Worm (Caenorhabditis elegans): ENCODE results near the gene Y17D7B.4.

DNA sequence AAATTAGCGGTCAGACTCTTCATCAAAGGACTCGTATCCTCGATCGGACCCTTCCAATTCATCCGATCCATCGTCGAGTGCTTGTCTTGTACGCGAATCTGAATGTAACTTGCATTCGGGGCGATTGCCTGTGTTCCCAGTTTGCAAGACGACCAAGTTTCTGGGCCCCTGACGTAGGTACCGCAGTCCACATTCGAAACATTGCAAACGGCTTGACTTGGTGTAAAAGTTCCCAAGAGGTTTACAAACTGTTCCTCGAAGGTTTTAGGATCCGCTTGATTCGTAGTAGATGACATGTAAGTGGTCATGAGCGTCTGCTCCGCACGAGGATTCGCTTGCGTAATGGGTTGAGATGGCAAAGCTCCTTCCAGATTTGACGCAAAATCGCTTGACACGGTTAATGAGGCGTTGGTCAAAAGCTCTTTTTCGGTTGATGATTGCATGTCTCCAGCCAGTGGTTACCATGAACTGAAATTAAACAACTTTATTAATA is at the start of gene Y17D7B.4:
- TF ChIP-seq ceh-36 (tag; optimal IDR thresholded peaks at IDR 0.05) = no peak
- TF ChIP-seq ama-1 (optimal IDR thresholded peaks at IDR 0.05) = no peak
- TF ChIP-seq ceh-13 (GFP tag; optimal IDR thresholded peaks at IDR 0.05) = no peak
- no peak for TF ChIP-seq flt-1 (GFP tag; IDR thresholded peaks at IDR 0.05)
- no peak for TF ChIP-seq tbx-11 (GFP tag; IDR thresholded peaks at IDR 0.05)
- TF ChIP-seq hmg-4 (GFP tag; optimal IDR thresholded peaks at IDR 0.05) = no peak
- no peak for TF ChIP-seq F13C5.2 (tag; optimal IDR thresholded peaks at IDR 0.05)
- TF ChIP-seq sea-1 (GFP tag; conservative IDR thresholded peaks at IDR 0.05) = no peak
- TF ChIP-seq scrt-1 (GFP tag; IDR thresholded peaks at IDR 0.05) = no peak
- TF ChIP-seq hnd-1 (tag; optimal IDR thresholded peaks at IDR 0.05) = no peak
- TF ChIP-seq ets-7 (tag; optimal IDR thresholded peaks at IDR 0.05) = no peak

Measured in whole organism, early embryonic.